Fruit fly (Drosophila melanogaster) whole organism, adult: ENCODE data around the gene CG8051.

ENCODE experiments used
- CG11617 ChIP-seq: fragments of 200-800 bp; sonication (Bioruptor generic); optimal IDR thresholded peaks from 2 replicates; lab custom pipeline; 2017; ENCODE audit warnings: mild to moderate bottlenecking, missing biosample characterization, missing genetic modification reagents, missing genetic modification characterization
- CG12768 ChIP-seq: fragments of 200-800 bp; sonication (Bioruptor generic); optimal IDR thresholded peaks from 2 replicates; lab custom pipeline; 2017; ENCODE audit warnings: missing biosample characterization, missing genetic modification characterization, mild to moderate bottlenecking, moderate library complexity, missing genetic modification reagents
- CG14711 ChIP-seq: fragments of 200-800 bp; sonication (Bioruptor generic); optimal IDR thresholded peaks from 2 replicates; lab custom pipeline; 2018; ENCODE audit warnings: missing biosample characterization, mild to moderate bottlenecking, missing genetic modification characterization, moderate library complexity
- CG1620 ChIP-seq: fragments of 200-800 bp; sonication (Bioruptor generic); optimal IDR thresholded peaks from 2 replicates; lab custom pipeline; 2016; ENCODE audit warnings: missing biosample characterization, missing genetic modification characterization
- CG33017 ChIP-seq: fragments of 200-800 bp; sonication (Bioruptor generic); optimal IDR thresholded peaks from 2 replicates; lab custom pipeline; 2018; ENCODE audit warnings: missing biosample characterization, mild to moderate bottlenecking, missing genetic modification characterization, moderate library complexity
- CG5204 ChIP-seq: fragments of 200-800 bp; sonication (Bioruptor generic); optimal IDR thresholded peaks from 2 replicates; lab custom pipeline; 2016; ENCODE audit warnings: missing biosample characterization, missing genetic modification characterization
- CG7045 ChIP-seq: fragments of 200-800 bp; sonication (Bioruptor generic); optimal IDR thresholded peaks from 2 replicates; lab custom pipeline; 2017; ENCODE audit warnings: missing biosample characterization, mild to moderate bottlenecking, missing genetic modification characterization
- CG7101 ChIP-seq: fragments of 200-800 bp; sonication (Bioruptor generic); optimal IDR thresholded peaks from 2 replicates; lab custom pipeline; 2018; ENCODE audit warnings: missing biosample characterization, mild to moderate bottlenecking, missing genetic modification characterization, moderate library complexity
- Clk ChIP-seq: fragments of 200-800 bp; sonication (Bioruptor generic); optimal IDR thresholded peaks from 2 replicates; lab custom pipeline; 2017; ENCODE audit warnings: missing biosample characterization, missing genetic modification characterization
- Crg-1 ChIP-seq: fragments of 200-800 bp; sonication (Bioruptor generic); optimal IDR thresholded peaks from 2 replicates; lab custom pipeline; 2016; ENCODE audit warnings: missing biosample characterization, missing genetic modification characterization
- Hr96 ChIP-seq: fragments of 200-800 bp; sonication (Bioruptor generic); optimal IDR thresholded peaks from 2 replicates; lab custom pipeline; 2016; ENCODE audit warnings: missing biosample characterization, missing genetic modification characterization
- Mnt ChIP-seq: fragments of 200-800 bp; sonication (Bioruptor generic); optimal IDR thresholded peaks from 2 replicates; lab custom pipeline; 2016; ENCODE audit warnings: missing biosample characterization, mild to moderate bottlenecking, missing genetic modification characterization
- bab1 ChIP-seq: fragments of 200-800 bp; sonication (Bioruptor generic); optimal IDR thresholded peaks from 3 replicates; lab custom pipeline; 2019; ENCODE audit warnings: missing biosample characterization, mild to moderate bottlenecking, missing genetic modification characterization, moderate library complexity
- cic ChIP-seq: fragments of 200-800 bp; sonication (Bioruptor generic); optimal IDR thresholded peaks from 2 replicates; lab custom pipeline; 2017; ENCODE audit warnings: missing biosample characterization, mild to moderate bottlenecking, missing genetic modification characterization, moderate library complexity
- cnc ChIP-seq, 2 experiments: fragments of >200 bp; optimal IDR thresholded peaks; 2 replicates each; lab custom pipeline; 2017
- kay ChIP-seq: fragments of 200-800 bp; sonication (Bioruptor generic); peaks from one replicate; lab custom pipeline; 2016; ENCODE audit warnings: missing biosample characterization, missing genetic modification characterization, borderline replicate concordance
- ovo ChIP-seq: fragments of 200-800 bp; sonication (Bioruptor generic); optimal IDR thresholded peaks from 2 replicates; lab custom pipeline; 2016; ENCODE audit warnings: missing biosample characterization, missing genetic modification characterization
- pad ChIP-seq: fragments of 200-800 bp; sonication (Bioruptor generic); optimal IDR thresholded peaks from 3 replicates; lab custom pipeline; 2017; ENCODE audit warnings: missing biosample characterization, missing genetic modification characterization, mild to moderate bottlenecking, moderate library complexity, missing genetic modification reagents
- tj ChIP-seq: fragments of 200-800 bp; sonication (Bioruptor generic); optimal IDR thresholded peaks from 3 replicates; lab custom pipeline; 2017; ENCODE audit warnings: missing biosample characterization, mild to moderate bottlenecking, missing genetic modification characterization, moderate library complexity
- toe ChIP-seq: fragments of 200-800 bp; sonication (Bioruptor generic); optimal IDR thresholded peaks from 2 replicates; lab custom pipeline; 2016; ENCODE audit warnings: missing biosample characterization, missing genetic modification characterization

CG8051 gene

dm6 chrX:19285441-19285840 lies 22.3 kb downstream of the CG8051 start:
- TF ChIP-seq kay (GFP tag; lab: Kevin White, UChicago) = no peak
- TF ChIP-seq cnc (optimal IDR thresholded peaks at IDR 0.05; lab: Kevin White, UChicago) = no peak
- peak; percentile 77 for TF ChIP-seq cic (GFP tag; lab: Kevin White, UChicago)
- no peak for TF ChIP-seq pad

dm6 chrX:19281271-19281670 lies 26.5 kb downstream of the CG8051 start:
- TF ChIP-seq ovo (GFP tag; lab: Kevin White, UChicago) (no peak), bab1 (GFP tag; lab: Kevin White, UChicago) (peak; percentile 14), CG14711 (tag; lab: Kevin White, UChicago) (peak; percentile 11), Crg-1 (no peak), CG1620 (GFP tag; lab: Kevin White, UChicago) (no peak), CG7101 (tag; lab: Kevin White, UChicago) (no peak), Mnt (no peak), Hr96 (GFP tag; lab: Kevin White, UChicago) (no peak), CG33017 (tag; lab: Kevin White, UChicago) (no peak), CG5204 (GFP tag; lab: Kevin White, UChicago) (no peak), tj (GFP tag; lab: Kevin White, UChicago) (no peak), cnc (optimal IDR thresholded peaks at IDR 0.05; lab: Kevin White, UChicago) (no peak), Clk (no peak)

DNA sequence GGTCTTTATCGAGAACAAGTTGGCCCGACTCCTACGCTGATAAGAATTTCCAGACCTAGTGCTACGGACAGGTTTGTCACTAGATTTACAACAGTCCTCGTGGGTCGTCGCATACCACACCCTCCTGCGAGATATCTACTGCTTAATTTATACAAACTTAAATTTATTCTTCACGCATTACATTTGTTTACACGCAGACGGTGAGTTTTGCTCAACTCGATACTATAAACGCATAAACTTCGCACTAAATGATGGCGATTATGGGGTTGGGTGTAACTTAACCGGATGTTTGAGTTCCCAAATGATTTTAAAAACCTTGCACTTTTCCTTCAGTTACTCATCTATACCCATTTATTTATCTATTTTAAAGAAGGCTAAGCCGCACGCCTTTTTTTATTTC lies 27.0 kb downstream of the CG8051 start:
- TF ChIP-seq bab1 (GFP tag; lab: Kevin White, UChicago) (no peak), cnc (optimal IDR thresholded peaks at IDR 0.05; lab: Kevin White, UChicago) (no peak), CG5204 (GFP tag; lab: Kevin White, UChicago) (no peak), pad (no peak), Crg-1 (no peak), CG11617 (GFP tag; lab: Kevin White, UChicago) (no peak), kay (GFP tag; lab: Kevin White, UChicago) (no peak), CG1620 (GFP tag; lab: Kevin White, UChicago) (no peak), tj (GFP tag; lab: Kevin White, UChicago) (no peak), CG33017 (tag; lab: Kevin White, UChicago) (no peak), CG7101 (tag; lab: Kevin White, UChicago) (no peak), Clk (no peak), cic (GFP tag; lab: Kevin White, UChicago) (no peak), ovo (GFP tag; lab: Kevin White, UChicago) (no peak), Mnt (no peak), CG12768 (no peak), CG14711 (tag; lab: Kevin White, UChicago) (no peak), toe (GFP tag; lab: Kevin White, UChicago) (no peak), CG7045 (GFP tag; lab: Kevin White, UChicago) (no peak)

DNA sequence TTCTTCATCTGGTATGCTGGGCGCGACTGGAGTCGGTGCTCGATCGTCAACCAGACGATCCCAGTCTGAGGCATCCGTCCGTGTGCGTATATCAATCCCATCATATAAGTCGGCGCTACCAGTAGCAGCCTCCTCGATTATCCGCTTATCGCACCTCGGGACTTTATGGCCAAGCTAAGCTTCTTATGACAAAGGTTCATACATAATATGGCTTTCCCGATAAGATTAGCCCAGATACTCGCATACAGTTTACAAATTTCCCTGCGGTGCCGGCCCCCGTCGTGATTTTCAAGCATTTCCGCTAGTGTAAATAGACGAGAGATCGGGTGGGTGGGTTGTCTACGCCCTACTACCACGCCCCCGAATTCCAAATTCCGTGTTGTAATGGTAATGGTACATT lies 27.5 kb downstream of the CG8051 start, which contains the start of gene CG8028:
CG8028 (minus strand) TSS at position 101 of the 400 bp plus-strand sequence.
- TF ChIP-seq CG12768 = no peak
- no peak for TF ChIP-seq tj (GFP tag; lab: Kevin White, UChicago)
- TF ChIP-seq cnc (optimal IDR thresholded peaks at IDR 0.05; lab: Kevin White, UChicago) = no peak
- no peak for TF ChIP-seq bab1 (GFP tag; lab: Kevin White, UChicago)
- no peak for TF ChIP-seq Hr96 (GFP tag; lab: Kevin White, UChicago)
- TF ChIP-seq CG7101 (tag; lab: Kevin White, UChicago) = no peak
- TF ChIP-seq CG5204 (GFP tag; lab: Kevin White, UChicago) = no peak
- no peak for TF ChIP-seq kay (GFP tag; lab: Kevin White, UChicago)
- TF ChIP-seq cic (GFP tag; lab: Kevin White, UChicago) = no peak
- TF ChIP-seq toe (GFP tag; lab: Kevin White, UChicago) = no peak

DNA sequence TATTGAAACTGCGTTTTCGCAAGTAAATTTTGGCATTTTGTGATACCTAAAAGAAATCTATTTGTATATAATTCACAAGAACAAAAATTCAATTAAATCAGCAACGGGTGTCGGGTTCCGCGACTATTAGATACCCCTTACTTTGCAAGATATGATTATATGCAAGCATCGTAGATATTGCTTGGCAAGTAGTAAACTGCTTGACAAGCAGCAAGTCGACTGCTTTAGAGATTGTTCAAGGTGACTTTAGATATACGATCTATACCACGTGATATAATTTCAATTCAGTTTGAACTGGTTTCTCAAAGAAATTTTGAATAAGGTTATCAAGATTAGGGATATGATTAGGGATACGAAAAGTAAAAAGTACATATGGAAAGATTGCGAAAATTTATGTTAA lies 29.3 kb downstream of the CG8051 start:
- TF ChIP-seq CG33017 (tag; lab: Kevin White, UChicago) (no peak), CG1620 (GFP tag; lab: Kevin White, UChicago) (no peak), cnc (optimal IDR thresholded peaks at IDR 0.05; lab: Kevin White, UChicago) (no peak), Mnt (no peak), bab1 (GFP tag; lab: Kevin White, UChicago) (no peak), CG7101 (tag; lab: Kevin White, UChicago) (no peak), CG12768 (no peak), pad (no peak), CG11617 (GFP tag; lab: Kevin White, UChicago) (no peak), cic (GFP tag; lab: Kevin White, UChicago) (no peak), CG7045 (GFP tag; lab: Kevin White, UChicago) (no peak), ovo (GFP tag; lab: Kevin White, UChicago) (no peak), CG5204 (GFP tag; lab: Kevin White, UChicago) (no peak)

DNA sequence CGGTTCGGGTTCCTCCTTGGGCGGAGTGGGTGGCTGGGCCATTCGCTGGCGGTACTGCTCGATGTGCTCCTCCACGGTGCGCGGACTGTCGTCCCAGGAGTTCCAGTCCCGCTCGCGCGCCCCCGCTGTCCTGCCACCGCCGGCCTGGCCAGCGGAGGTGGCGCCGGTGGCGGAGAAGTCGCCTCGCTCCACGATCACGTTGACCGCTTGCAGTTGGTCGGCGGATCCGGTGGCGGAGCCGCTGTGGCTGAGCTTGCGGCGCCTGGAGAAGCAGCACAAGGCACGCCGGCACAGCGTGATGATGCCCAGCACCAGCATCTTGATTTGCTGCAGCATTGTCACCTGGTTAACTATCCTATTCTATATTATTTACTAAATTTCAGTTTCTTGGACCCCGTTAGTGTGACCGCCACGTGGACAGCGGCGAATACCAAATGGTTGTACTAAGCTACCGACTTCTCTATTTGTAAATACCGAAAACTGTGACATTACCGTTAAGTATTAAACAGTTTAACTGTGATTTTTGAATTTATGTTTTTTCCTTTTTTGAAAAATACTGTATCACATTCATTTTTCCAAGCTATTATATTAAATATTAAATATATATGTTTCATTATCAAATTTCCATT lies 31.1 kb downstream of the CG8051 start, which contains the start of the genes CG32537 and CG32536:
CG32537 (minus strand) TSS at position 51 of the 629 bp plus-strand sequence.
CG32536 (minus strand) TSS at position 410 of the 629 bp plus-strand sequence.
- TF ChIP-seq bab1 (GFP tag; lab: Kevin White, UChicago) (peak; percentile 4), kay (GFP tag; lab: Kevin White, UChicago) (no peak), ovo (GFP tag; lab: Kevin White, UChicago) (peak; percentile 16)
